Fruit fly (Drosophila melanogaster): Measurements from ENCODE around the gene CG12986.

The CG12986 gene

DNA sequence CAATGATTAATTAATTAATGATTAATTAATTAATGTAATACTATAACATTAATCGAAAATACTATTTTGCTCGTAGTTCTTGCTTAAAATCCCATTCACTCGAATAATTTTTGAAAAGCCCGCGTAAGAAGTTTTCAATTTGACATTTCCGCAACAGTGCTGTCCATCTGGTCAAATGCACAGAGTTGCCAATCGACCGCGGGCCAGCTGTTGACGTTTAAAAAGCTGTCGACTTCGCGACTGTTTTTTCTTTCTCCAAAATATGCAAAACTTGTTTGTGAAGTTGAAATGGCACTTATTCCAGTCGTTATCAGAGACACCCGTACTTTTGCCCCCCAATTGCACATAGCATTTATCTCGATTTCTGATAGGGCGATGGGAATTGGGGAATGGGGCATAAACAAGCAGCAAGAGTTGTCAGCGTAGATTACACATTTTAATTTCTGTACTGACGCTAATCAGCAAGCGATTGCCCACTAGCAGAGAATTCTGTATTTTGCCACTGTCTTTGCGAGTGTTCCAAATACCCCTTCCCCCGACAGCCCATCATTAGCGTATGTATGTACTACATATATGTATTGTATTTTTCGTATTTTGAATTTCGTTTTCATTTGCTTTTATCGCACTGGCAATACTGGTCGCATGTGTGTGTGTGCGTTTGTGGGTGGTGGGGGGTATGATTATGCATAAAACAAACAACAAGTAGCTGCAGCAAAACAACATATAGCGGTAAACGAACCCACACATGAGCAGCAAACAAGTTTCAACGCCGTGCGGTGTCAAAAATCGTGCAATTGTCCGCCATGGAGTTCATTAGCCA is 37.2 kb upstream of the CG12986 start, which contains the start of gene Srx (continued):
- TF ChIP-seq CG17912 (GFP tag; optimal IDR thresholded peaks at IDR 0.05) = no peak
- TF ChIP-seq CG9932 (GFP tag; IDR thresholded peaks at IDR 0.05) = 0 out of 2 replicates have a peak, but pooled peaks have one; percentile 17
- no peak for TF ChIP-seq Atf6 (GFP tag; IDR thresholded peaks at IDR 0.05)
- TF ChIP-seq CG4328 (GFP tag; optimal IDR thresholded peaks at IDR 0.05) = peak; percentile 34
- no peak for TF ChIP-seq CG2199 (GFP tag; IDR thresholded peaks at IDR 0.05)
- TF ChIP-seq CG14710 (tag; optimal IDR thresholded peaks at IDR 0.05) = peak; percentile 35
- TF ChIP-seq nmo (GFP tag; optimal IDR thresholded peaks at IDR 0.05) = peak; percentile 14
- TF ChIP-seq Xbp1 (GFP tag; optimal IDR thresholded peaks at IDR 0.05) = peak; percentile 2
- TF ChIP-seq CG7839 (tag; optimal IDR thresholded peaks at IDR 0.05) = peak; percentile 24
- TF ChIP-seq Fer1 (GFP tag; optimal IDR thresholded peaks at IDR 0.05) = peak; percentile 23
- no peak for TF ChIP-seq Abd-B (GFP tag; optimal IDR thresholded peaks at IDR 0.05)
- TF ChIP-seq sug (tag; optimal IDR thresholded peaks at IDR 0.05) = peak; percentile 94
- TF ChIP-seq Rfx (GFP tag; IDR thresholded peaks at IDR 0.05) = peak; percentile 29; the same call in 1 of the 2 replicates
- no peak for TF ChIP-seq CG5245 (GFP tag; optimal IDR thresholded peaks at IDR 0.05)
- TF ChIP-seq Sry-δ (GFP tag; optimal IDR thresholded peaks at IDR 0.05) = peak; percentile 21
- TF ChIP-seq lilli (GFP tag; optimal IDR thresholded peaks at IDR 0.05) = peak; percentile 10
- TF ChIP-seq bsh (GFP tag; optimal IDR thresholded peaks at IDR 0.05) = peak in 1 of 2 experiments; percentile 13
- no peak for TF ChIP-seq abd-A (tag; optimal IDR thresholded peaks at IDR 0.05)
- peak; percentile 15 for TF ChIP-seq CG10267 (tag; optimal IDR thresholded peaks at IDR 0.05)
- TF ChIP-seq CG2120 (GFP tag; optimal IDR thresholded peaks at IDR 0.05) = peak; percentile 30
- TF ChIP-seq slbo (GFP tag; IDR thresholded peaks at IDR 0.05) = 0 out of 2 replicates have a peak, but pooled peaks have one; percentile 17
- TF ChIP-seq CG17612 (GFP tag; IDR thresholded peaks at IDR 0.05) = no peak
- peak; percentile 53 for TF ChIP-seq CG2116 (GFP tag; optimal IDR thresholded peaks at IDR 0.05)
- no peak for TF ChIP-seq otp (GFP tag; IDR thresholded peaks at IDR 0.05)
- TF ChIP-seq chinmo (GFP tag; IDR thresholded peaks at IDR 0.05; ENCODE audit: partially characterized antibody) = 0 out of 4 replicates have a peak, but pooled peaks have one; percentile 65
- peak; percentile 69 for TF ChIP-seq cg (GFP tag; optimal IDR thresholded peaks at IDR 0.05)
- TF ChIP-seq so (GFP tag; IDR thresholded peaks at IDR 0.05) = 0 out of 3 replicates have a peak, but pooled peaks have one; percentile 35
- TF ChIP-seq Scr (GFP tag; IDR thresholded peaks at IDR 0.05; ENCODE audit: partially characterized antibody) = peak; percentile 26; the same call in 1 of the 2 replicates
- TF ChIP-seq Awh (GFP tag; IDR thresholded peaks at IDR 0.05) = no peak
- no peak for TF ChIP-seq ERR (GFP tag; optimal IDR thresholded peaks at IDR 0.05)
- no peak for TF ChIP-seq sr (GFP tag; IDR thresholded peaks at IDR 0.05)
- TF ChIP-seq dan (GFP tag; IDR thresholded peaks at IDR 0.05) = no peak
- TF ChIP-seq BEAF-32 (GFP tag; optimal IDR thresholded peaks at IDR 0.05) = peak; percentile 42
- peak; percentile 48 for TF ChIP-seq CG15269 (tag; optimal IDR thresholded peaks at IDR 0.05)
- no peak for TF ChIP-seq Hand (GFP tag; optimal IDR thresholded peaks at IDR 0.05)
- no peak for TF ChIP-seq C15 (GFP tag; IDR thresholded peaks at IDR 0.05)
- TF ChIP-seq CG17385 (GFP tag; optimal IDR thresholded peaks at IDR 0.05) = peak; percentile 21
- peak; percentile 35; the same call in 1 of the 2 replicates for TF ChIP-seq Dref (GFP tag; IDR thresholded peaks at IDR 0.05)
- peak in 1 of 2 experiments; percentile 75 for TF ChIP-seq crp (GFP tag; optimal IDR thresholded peaks at IDR 0.05)
- peak; percentile 26 for TF ChIP-seq HLH54F (GFP tag; optimal IDR thresholded peaks at IDR 0.05)
- peak; percentile 8 for TF ChIP-seq Dek (tag; optimal IDR thresholded peaks at IDR 0.05)
- peak; percentile 43; the same call in 2 of the 3 replicates for TF ChIP-seq row (GFP tag; IDR thresholded peaks at IDR 0.05)
- TF ChIP-seq Blimp-1 (GFP tag; optimal IDR thresholded peaks at IDR 0.05) = peak; percentile 29
- no peak for TF ChIP-seq CG1792 (GFP tag; optimal IDR thresholded peaks at IDR 0.05)
- TF ChIP-seq CG30403 (GFP tag; optimal IDR thresholded peaks at IDR 0.05) = peak; percentile 28
- TF ChIP-seq CG13287 (GFP tag; IDR thresholded peaks at IDR 0.05; ENCODE audit: partially characterized antibody) = peak; percentile 14; the same call in 1 of the 2 replicates
- peak; percentile 5 for TF ChIP-seq CG7556 (GFP tag; optimal IDR thresholded peaks at IDR 0.05)
